Worm (Caenorhabditis elegans) whole organism, L4 larva: ENCODE measurements around the gene C25E10.4.

ENCODE experiments used
- F49E8.2 ChIP-seq: sonication (generic microtip); optimal IDR thresholded peaks from 2 replicates; lab custom pipeline; 2016; ENCODE audit warnings: missing compliant biosample characterization, mild to moderate bottlenecking, missing genetic modification characterization, borderline replicate concordance
- T20F7.1 ChIP-seq: fragments of 200-800 bp; sonication (Bioruptor generic); optimal IDR thresholded peaks from 2 replicates; lab custom pipeline; 2018; ENCODE audit warnings: mild to moderate bottlenecking, missing genetic modification characterization, missing compliant biosample characterization
- T26A8.4 ChIP-seq: fragments of 200-800 bp; sonication (Bioruptor generic); IDR thresholded peaks from 2 replicates; pipeline ENCODE4 v1.3.6; 2022; ENCODE audit warnings: missing genetic modification characterization, missing compliant biosample characterization
- aha-1 ChIP-seq: fragments of 150-350 bp; peaks from one replicate; lab custom pipeline; 2014; ENCODE audit warnings: missing biosample characterization, missing genetic modification characterization
- arid-1 ChIP-seq: fragments of 200-800 bp; sonication (Bioruptor generic); conservative IDR thresholded peaks from 2 replicates; pipeline ENCODE4 v1.3.6; 2022; ENCODE audit warnings: missing genetic modification reagents, missing genetic modification characterization, missing compliant biosample characterization
- attf-4 ChIP-seq: sonication (generic microtip); optimal IDR thresholded peaks from 3 replicates; lab custom pipeline; 2017; ENCODE audit warnings: missing biosample characterization, missing genetic modification characterization
- ceh-32 ChIP-seq: sonication (generic microtip); optimal IDR thresholded peaks from 2 replicates; lab custom pipeline; 2016; ENCODE audit warnings: mild to moderate bottlenecking, missing genetic modification characterization, missing compliant biosample characterization; ENCODE audit not compliant: poor library complexity
- ceh-62 ChIP-seq: sonication (generic microtip); optimal IDR thresholded peaks from 2 replicates; lab custom pipeline; 2017; ENCODE audit warnings: missing biosample characterization, missing genetic modification characterization
- daf-12 ChIP-seq: fragments of 150-350 bp; optimal IDR thresholded peaks from 2 replicates; lab custom pipeline; 2014; ENCODE audit warnings: missing biosample characterization, missing genetic modification reagents, missing genetic modification characterization
- daf-16 ChIP-seq, 3 experiments: sonication (generic microtip); optimal IDR thresholded peaks; 2 replicates each; lab custom pipeline; 2016 to 2017; ENCODE audit warnings: missing genetic modification characterization in 3 of 3, missing genetic modification reagents in 3 of 3, mild to moderate bottlenecking in 2 of 3, missing compliant biosample characterization in 2 of 3, missing biosample characterization in 1 of 3, moderate library complexity in 1 of 3
- dve-1 ChIP-seq: sonication (generic microtip); optimal IDR thresholded peaks from 2 replicates; lab custom pipeline; 2017; ENCODE audit warnings: antibody characterized with exemption, mild to moderate bottlenecking, missing genetic modification characterization, missing compliant biosample characterization; ENCODE audit not compliant: insufficient read depth
- egl-43 ChIP-seq: fragments of 200-800 bp; sonication (Bioruptor generic); IDR thresholded peaks from 2 replicates; pipeline ENCODE4 v1.3.6; 2022; ENCODE audit warnings: missing genetic modification reagents, missing genetic modification characterization, missing compliant biosample characterization
- fkh-10 ChIP-seq: fragments of 150-350 bp; optimal IDR thresholded peaks from 2 replicates; lab custom pipeline; 2014; ENCODE audit warnings: missing biosample characterization, missing genetic modification reagents, missing genetic modification characterization
- fos-1 ChIP-seq: fragments of 150-350 bp; optimal IDR thresholded peaks from 2 replicates; lab custom pipeline; 2014; ENCODE audit warnings: missing biosample characterization, missing genetic modification characterization
- gei-8 ChIP-seq: fragments of 200-800 bp; sonication (Bioruptor generic); optimal IDR thresholded peaks from 2 replicates; lab custom pipeline; 2018; ENCODE audit warnings: mild to moderate bottlenecking, missing genetic modification characterization, missing compliant biosample characterization
- hif-1 ChIP-seq, 2 experiments: sonication (generic microtip); optimal IDR thresholded peaks; 2 replicates each; lab custom pipeline; 2016 to 2017; ENCODE audit warnings: missing compliant biosample characterization in 2 of 2, missing genetic modification characterization in 2 of 2, missing genetic modification reagents in 2 of 2, missing genotype in 2 of 2, mild to moderate bottlenecking in 1 of 2
- hlh-30 ChIP-seq: sonication (generic microtip); optimal IDR thresholded peaks from 2 replicates; lab custom pipeline; 2017; ENCODE audit warnings: antibody characterized with exemption, mild to moderate bottlenecking, missing genetic modification characterization, missing compliant biosample characterization; ENCODE audit not compliant: insufficient read depth
- hmg-1.1 ChIP-seq: fragments of 200-800 bp; sonication (Bioruptor generic); IDR thresholded peaks from 2 replicates; pipeline ENCODE4 v1.3.6; 2022; ENCODE audit warnings: missing genetic modification reagents, missing genetic modification characterization, missing compliant biosample characterization
- lin-1 ChIP-seq: fragments of 200-800 bp; sonication (Bioruptor generic); IDR thresholded peaks from 2 replicates; pipeline ENCODE4 v1.3.6; 2022; ENCODE audit warnings: missing genetic modification reagents, missing genetic modification characterization, missing compliant biosample characterization
- lin-29 ChIP-seq: fragments of 200-800 bp; sonication (Bioruptor generic); IDR thresholded peaks from 2 replicates; pipeline ENCODE4 v1.3.6; 2022; ENCODE audit warnings: missing genetic modification reagents, missing genetic modification characterization, missing compliant biosample characterization
- lin-38 ChIP-seq: fragments of 200-800 bp; sonication (Bioruptor generic); IDR thresholded peaks from 2 replicates; pipeline ENCODE4 v1.3.6; 2022; ENCODE audit warnings: missing genetic modification reagents, missing genetic modification characterization, missing compliant biosample characterization
- mdl-1 ChIP-seq, 2 experiments: fragments of 150-350 bp in 1 of 2; sonication (generic microtip) in 1 of 2; optimal IDR thresholded peaks; 2 replicates each; lab custom pipeline; 2014 to 2017; ENCODE audit warnings: missing biosample characterization in 2 of 2, missing genetic modification characterization in 2 of 2
- mdt-29 ChIP-seq: fragments of 200-800 bp; sonication (Bioruptor generic); IDR thresholded peaks from 2 replicates; pipeline ENCODE4 v1.3.6; 2022; ENCODE audit warnings: missing genetic modification reagents, missing genetic modification characterization, missing compliant biosample characterization
- mep-1 ChIP-seq: fragments of 150-350 bp; sonication (generic microtip); optimal IDR thresholded peaks from 3 replicates; lab custom pipeline; 2014; ENCODE audit warnings: missing biosample characterization, missing genetic modification characterization
- mxl-3 ChIP-seq: fragments of 200-800 bp; sonication (Bioruptor generic); optimal IDR thresholded peaks from 2 replicates; lab custom pipeline; 2018; ENCODE audit warnings: mild to moderate bottlenecking, missing genetic modification characterization, missing compliant biosample characterization
- nhr-10 ChIP-seq: fragments of 150-350 bp; optimal IDR thresholded peaks from 2 replicates; lab custom pipeline; 2014; ENCODE audit warnings: missing biosample characterization, missing genetic modification characterization
- nhr-102 ChIP-seq: sonication (generic microtip); optimal IDR thresholded peaks from 2 replicates; lab custom pipeline; 2016; ENCODE audit warnings: mild to moderate bottlenecking, missing genetic modification characterization, moderate library complexity, missing compliant biosample characterization
- nhr-237 ChIP-seq: sonication (generic microtip); optimal IDR thresholded peaks from 2 replicates; lab custom pipeline; 2017; ENCODE audit warnings: missing biosample characterization, missing genetic modification characterization
- nhr-28 ChIP-seq: fragments of 150-350 bp; optimal IDR thresholded peaks from 2 replicates; lab custom pipeline; 2014; ENCODE audit warnings: missing biosample characterization, missing genetic modification characterization
- nhr-42 ChIP-seq: fragments of 200-800 bp; sonication (Bioruptor generic); IDR thresholded peaks from 2 replicates; pipeline ENCODE4 v1.3.6; 2022; ENCODE audit warnings: missing genetic modification characterization, missing compliant biosample characterization
- nhr-48 ChIP-seq: sonication (generic microtip); optimal IDR thresholded peaks from 2 replicates; lab custom pipeline; 2016; ENCODE audit warnings: mild to moderate bottlenecking, missing genetic modification characterization, missing compliant biosample characterization
- nhr-6 ChIP-seq: fragments of 150-350 bp; optimal IDR thresholded peaks from 2 replicates; lab custom pipeline; 2014; ENCODE audit warnings: missing biosample characterization, missing genetic modification characterization
- pha-4 ChIP-seq, 2 experiments: fragments of 150-350 bp in 1 of 2; fragments of 200-800 bp in 1 of 2; sonication (Bioruptor generic) in 1 of 2; IDR thresholded peaks in 1 of 2; optimal IDR thresholded peaks in 1 of 2; 2 replicates each; pipeline versions ENCODE4 v1.3.6 to Lab custom; 2014 to 2022; ENCODE audit warnings: missing genetic modification characterization in 2 of 2, missing genetic modification reagents in 2 of 2, missing biosample characterization in 1 of 2, missing compliant biosample characterization in 1 of 2
- pqm-1 ChIP-seq: sonication (generic microtip); optimal IDR thresholded peaks from 2 replicates; lab custom pipeline; 2017; ENCODE audit warnings: missing biosample characterization, missing genetic modification characterization
- saeg-2 ChIP-seq: fragments of 200-800 bp; sonication (Bioruptor generic); IDR thresholded peaks from 2 replicates; pipeline ENCODE4 v1.3.6; 2022; ENCODE audit warnings: missing genetic modification reagents, missing genetic modification characterization, missing compliant biosample characterization
- spr-1 ChIP-seq: sonication (generic microtip); optimal IDR thresholded peaks from 2 replicates; lab custom pipeline; 2016; ENCODE audit warnings: mild to moderate bottlenecking, missing genetic modification characterization, missing compliant biosample characterization
- spr-3 ChIP-seq: fragments of 200-800 bp; sonication (Bioruptor generic); optimal IDR thresholded peaks from 2 replicates; lab custom pipeline; 2018; ENCODE audit warnings: mild to moderate bottlenecking, missing genetic modification characterization, missing compliant biosample characterization
- tra-1 ChIP-seq: fragments of 200-800 bp; sonication (Bioruptor generic); IDR thresholded peaks from 2 replicates; pipeline ENCODE4 v1.3.6; 2022; ENCODE audit warnings: missing genetic modification reagents, missing genetic modification characterization, missing compliant biosample characterization
- unc-130 ChIP-seq: sonication (generic microtip); optimal IDR thresholded peaks from 2 replicates; lab custom pipeline; 2016; ENCODE audit warnings: missing genetic modification reagents, missing genetic modification characterization, missing compliant biosample characterization
- unc-39 ChIP-seq: sonication (generic microtip); optimal IDR thresholded peaks from 2 replicates; lab custom pipeline; 2017; ENCODE audit warnings: missing biosample characterization, missing genetic modification characterization
- unc-62 ChIP-seq, 3 experiments: fragments of 150-350 bp in 1 of 3; sonication (generic microtip); optimal IDR thresholded peaks in 2 of 3; peaks in 1 of 3; 1 replicate in 1 of 3; 2 replicates in 2 of 3; lab custom pipeline; 2014 to 2017; ENCODE audit warnings: missing biosample characterization in 3 of 3, missing genetic modification characterization in 3 of 3, missing genetic modification reagents in 3 of 3, missing genotype in 1 of 3
- vab-7 ChIP-seq: fragments of 200-800 bp; sonication (Bioruptor generic); IDR thresholded peaks from 2 replicates; pipeline ENCODE4 v1.3.6; 2022; ENCODE audit warnings: missing genetic modification reagents, missing genetic modification characterization, missing compliant biosample characterization
- zfp-2 ChIP-seq: sonication (generic microtip); optimal IDR thresholded peaks from 2 replicates; lab custom pipeline; 2016; ENCODE audit warnings: mild to moderate bottlenecking, missing genetic modification characterization, missing compliant biosample characterization
- zip-11 ChIP-seq: fragments of 200-800 bp; sonication (Bioruptor generic); IDR thresholded peaks from 2 replicates; pipeline ENCODE4 v1.3.6; 2022; ENCODE audit warnings: missing genetic modification characterization, missing compliant biosample characterization
- ztf-7 ChIP-seq: fragments of 150-350 bp; optimal IDR thresholded peaks from 2 replicates; lab custom pipeline; 2014; ENCODE audit warnings: missing biosample characterization, missing genetic modification characterization

Gene C25E10.4

DNA sequence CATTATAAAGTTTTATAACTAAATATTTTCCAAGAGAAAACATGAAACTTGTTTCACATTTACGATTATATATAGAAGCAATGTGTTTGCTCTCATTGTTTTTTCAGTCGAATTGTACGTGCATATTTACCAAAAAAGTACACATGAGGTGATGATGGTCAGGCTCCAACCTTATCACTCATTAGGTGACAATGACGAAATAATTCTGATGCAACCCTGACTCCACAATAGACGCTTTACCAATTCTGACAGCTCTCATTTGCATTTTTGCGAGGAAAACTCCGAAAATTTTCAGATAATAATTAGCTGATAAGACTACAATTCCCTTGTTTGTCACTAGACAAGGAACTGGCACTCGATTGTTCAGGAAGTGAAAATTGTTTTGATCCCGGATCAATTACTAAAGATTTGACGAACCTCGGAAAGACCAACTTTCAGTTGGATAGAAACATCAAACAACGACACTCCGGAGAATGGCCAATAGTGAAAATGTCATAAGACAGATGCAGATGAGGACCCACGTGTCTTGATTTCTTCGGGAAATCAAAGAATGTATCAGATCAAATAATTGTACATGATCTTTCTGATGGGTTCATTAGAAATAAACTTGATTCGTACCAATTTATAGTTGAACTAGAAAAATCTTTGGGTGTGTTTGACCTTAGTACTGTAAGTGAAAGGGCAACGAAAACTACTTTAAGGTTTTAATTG lies 45.6 kb downstream of the C25E10.4 start (continued):
- TF ChIP-seq egl-43 (no peak), zip-11 (GFP tag; lab: Robert Waterston, UW) (no peak), T26A8.4 (GFP tag; lab: Robert Waterston, UW) (0 out of 2 replicates have a peak, but pooled peaks have one; percentile 37), zfp-2 (no peak), nhr-42 (GFP tag; lab: Robert Waterston, UW) (no peak), gei-8 (GFP tag; lab: Kevin White, UChicago) (peak; percentile 44), dve-1 (tag; lab: Kevin White, UChicago) (peak; percentile 74), arid-1 (GFP tag; lab: Robert Waterston, UW) (no peak), mep-1 (tag; lab: Kevin White, UChicago) (no peak), attf-4 (tag; lab: Kevin White, UChicago) (no peak), daf-16 (GFP tag; optimal IDR thresholded peaks at IDR 0.05; lab: Kevin White, UChicago) (peak in 1 of 2 experiments; percentile 60), daf-16 (tag; optimal IDR thresholded peaks at IDR 0.05; lab: Kevin White, UChicago) (peak; percentile 93), F49E8.2 (tag; lab: Kevin White, UChicago) (no peak), hmg-1.1 (no peak), fos-1 (tag; lab: Kevin White, UChicago) (no peak), ceh-62 (tag; lab: Kevin White, UChicago) (no peak), ztf-7 (tag; lab: Kevin White, UChicago) (peak; percentile 53)

DNA sequence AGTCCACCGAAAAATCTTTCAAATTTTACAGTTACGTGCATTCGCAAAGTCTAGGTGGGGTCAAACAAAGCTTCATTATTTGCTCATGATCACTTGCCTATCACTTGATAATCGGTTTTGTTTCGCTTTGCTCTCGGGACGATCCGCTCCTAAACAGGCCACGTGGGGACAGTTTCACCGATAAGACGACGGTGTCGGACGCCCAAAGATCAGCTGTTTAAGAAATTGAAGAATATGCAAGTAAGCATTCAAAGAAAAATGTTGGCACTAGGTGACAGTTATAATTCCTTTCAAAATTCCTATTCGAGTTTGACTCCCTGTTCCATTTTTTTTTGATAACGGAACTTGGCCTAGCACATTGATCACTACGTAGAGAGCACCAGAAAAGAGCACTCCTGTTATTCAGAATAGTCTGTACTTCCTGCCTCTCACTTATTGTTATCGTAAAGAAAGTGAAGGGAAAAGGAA lies 46.6 kb downstream of the C25E10.4 start:
- TF ChIP-seq aha-1 (tag; lab: Kevin White, UChicago): peak; percentile 89
- peak in 1 of 2 experiments; percentile 96 for TF ChIP-seq hif-1 (tag; optimal IDR thresholded peaks at IDR 0.05; lab: Kevin White, UChicago)
- peak; percentile 67 for TF ChIP-seq T26A8.4 (GFP tag; lab: Robert Waterston, UW)
- TF ChIP-seq dve-1 (tag; lab: Kevin White, UChicago): peak; percentile 85
- TF ChIP-seq nhr-48 (tag; lab: Kevin White, UChicago): peak; percentile 93
- TF ChIP-seq pqm-1 (tag; lab: Kevin White, UChicago): peak; percentile 72
- TF ChIP-seq nhr-28: peak; percentile 63
- no peak for TF ChIP-seq unc-130
- no peak for TF ChIP-seq lin-29 (GFP tag; lab: Robert Waterston, UW)
- peak; percentile 41 for TF ChIP-seq nhr-102 (tag; lab: Kevin White, UChicago)
- TF ChIP-seq spr-1 (tag; lab: Kevin White, UChicago): no peak
- no peak for TF ChIP-seq unc-39 (tag; lab: Kevin White, UChicago)
- no peak for TF ChIP-seq spr-3
- peak; percentile 71 for TF ChIP-seq pha-4 (GFP tag; IDR thresholded peaks at IDR 0.05; lab: Robert Waterston, UW)
- TF ChIP-seq pha-4 (tag; optimal IDR thresholded peaks at IDR 0.05; lab: Kevin White, UChicago): no peak
- TF ChIP-seq unc-62 (GFP tag; optimal IDR thresholded peaks at IDR 0.05 in 1 of 2; lab: Kevin White, UChicago): peak in 1 of 2 experiments; percentile 53
- TF ChIP-seq unc-62 (tag; optimal IDR thresholded peaks at IDR 0.05; lab: Kevin White, UChicago): no peak
- peak; percentile 83 for TF ChIP-seq mxl-3 (GFP tag; lab: Kevin White, UChicago)
- TF ChIP-seq nhr-6 (tag; lab: Kevin White, UChicago): no peak
- peak; percentile 73 for TF ChIP-seq hlh-30 (tag; lab: Kevin White, UChicago)
- no peak for TF ChIP-seq lin-38 (GFP tag; lab: Robert Waterston, UW)
- no peak for TF ChIP-seq nhr-237 (tag; lab: Kevin White, UChicago)
- 0 out of 2 replicates have a peak, but pooled peaks have one; percentile 37 for TF ChIP-seq lin-1 (GFP tag; lab: Robert Waterston, UW)
- TF ChIP-seq tra-1 (GFP tag; lab: Robert Waterston, UW): peak; percentile 88
- peak; percentile 54 for TF ChIP-seq nhr-10
- peak; percentile 50 for TF ChIP-seq mep-1 (tag; lab: Kevin White, UChicago)
- peak; percentile 74; the same call in 1 of the 2 replicates for TF ChIP-seq saeg-2 (GFP tag; lab: Robert Waterston, UW)
- no peak for TF ChIP-seq daf-12 (tag; lab: Kevin White, UChicago)
- TF ChIP-seq gei-8 (GFP tag; lab: Kevin White, UChicago): peak; percentile 76
- TF ChIP-seq vab-7: no peak
- peak; percentile 42 for TF ChIP-seq T20F7.1 (GFP tag; lab: Kevin White, UChicago)
- no peak for TF ChIP-seq arid-1 (GFP tag; lab: Robert Waterston, UW)
- TF ChIP-seq ceh-32 (tag; lab: Kevin White, UChicago): no peak
- peak in 1 of 2 experiments; percentile 51 for TF ChIP-seq mdl-1 (tag; optimal IDR thresholded peaks at IDR 0.05; lab: Kevin White, UChicago)
- TF ChIP-seq fkh-10 (GFP tag; lab: Kevin White, UChicago): no peak
- TF ChIP-seq ztf-7 (tag; lab: Kevin White, UChicago): no peak
- peak; percentile 62 for TF ChIP-seq mdt-29 (GFP tag; lab: Robert Waterston, UW)
